Worm (Caenorhabditis elegans) whole organism, late embryonic: ENCODE measurements around the gene F44B9.9.

Source experiments
- K02D7.2 ChIP-seq: sonication (generic microtip); optimal IDR thresholded peaks from 2 replicates; lab custom pipeline; 2017; ENCODE audit warnings: mild to moderate bottlenecking, missing genetic modification characterization, missing compliant biosample characterization
- ama-1 ChIP-seq: fragments of 150-350 bp; optimal IDR thresholded peaks from 2 replicates; lab custom pipeline; 2014
- ceh-14 ChIP-seq: sonication (generic microtip); optimal IDR thresholded peaks from 2 replicates; lab custom pipeline; 2016; ENCODE audit warnings: missing genotype, missing genetic modification characterization, missing compliant biosample characterization
- dmd-4 ChIP-seq: sonication (generic microtip); optimal IDR thresholded peaks from 2 replicates; lab custom pipeline; 2016; ENCODE audit warnings: borderline replicate concordance, missing genetic modification characterization, missing compliant biosample characterization
- gmeb-2 ChIP-seq: sonication (generic microtip); optimal IDR thresholded peaks from 2 replicates; lab custom pipeline; 2016; ENCODE audit warnings: missing genetic modification characterization, inconsistent platforms, missing compliant biosample characterization
- hlh-15 ChIP-seq: sonication (generic microtip); optimal IDR thresholded peaks from 2 replicates; lab custom pipeline; 2016; ENCODE audit warnings: missing genetic modification characterization, missing compliant biosample characterization
- hlh-30 ChIP-seq: sonication (generic microtip); optimal IDR thresholded peaks from 2 replicates; lab custom pipeline; 2017; ENCODE audit warnings: antibody characterized with exemption, missing genetic modification characterization, missing compliant biosample characterization; ENCODE audit not compliant: insufficient read depth
- madf-2 ChIP-seq: sonication (generic microtip); optimal IDR thresholded peaks from 2 replicates; lab custom pipeline; 2017; ENCODE audit warnings: missing genetic modification characterization, missing compliant biosample characterization
- pha-4 ChIP-seq: fragments of 150-350 bp; optimal IDR thresholded peaks from 2 replicates; lab custom pipeline; 2018; ENCODE audit warnings: missing biosample characterization, missing genetic modification reagents, missing genetic modification characterization
- ref-2 ChIP-seq: sonication (generic microtip); optimal IDR thresholded peaks from 2 replicates; lab custom pipeline; 2016; ENCODE audit warnings: missing genetic modification characterization, missing compliant biosample characterization
- sox-4 ChIP-seq: sonication (generic microtip); optimal IDR thresholded peaks from 2 replicates; lab custom pipeline; 2017; ENCODE audit warnings: mild to moderate bottlenecking, missing genetic modification characterization, inconsistent platforms, missing compliant biosample characterization
- ttx-3 ChIP-seq: sonication (generic microtip); optimal IDR thresholded peaks from 2 replicates; lab custom pipeline; 2016; ENCODE audit warnings: missing genetic modification reagents, missing genetic modification characterization, missing compliant biosample characterization
- unc-55 ChIP-seq: sonication (generic microtip); optimal IDR thresholded peaks from 2 replicates; lab custom pipeline; 2017; ENCODE audit warnings: missing biosample characterization, missing genetic modification reagents, missing genetic modification characterization
- zip-5 ChIP-seq: sonication (generic microtip); optimal IDR thresholded peaks from 2 replicates; lab custom pipeline; 2016; ENCODE audit warnings: missing genetic modification characterization, missing compliant biosample characterization

ce11 chrIII:8045734-8046133 lies 14.9 kb upstream of the F44B9.9 start, which contains the start of gene K12H4.3:
- no peak for TF ChIP-seq dmd-4 (tag; lab: Kevin White, UChicago)
- no peak for TF ChIP-seq gmeb-2 (tag; lab: Kevin White, UChicago)
- no peak for TF ChIP-seq pha-4
- TF ChIP-seq zip-5 (tag; lab: Kevin White, UChicago), result no peak
- TF ChIP-seq ceh-14 (tag; lab: Kevin White, UChicago), result no peak
- no peak for TF ChIP-seq hlh-15 (tag; lab: Kevin White, UChicago)
- no peak for TF ChIP-seq ref-2 (tag; lab: Kevin White, UChicago)
- TF ChIP-seq madf-2 (tag; lab: Kevin White, UChicago), result no peak
- no peak for TF ChIP-seq K02D7.2 (tag; lab: Kevin White, UChicago)
- TF ChIP-seq unc-55, result no peak
- TF ChIP-seq ama-1, result no peak
- no peak for TF ChIP-seq hlh-30
- no peak for TF ChIP-seq ttx-3
- TF ChIP-seq sox-4 (tag; lab: Kevin White, UChicago), result no peak
